Worm (Caenorhabditis elegans) whole organism, L4 larva: ENCODE data around the gene nhr-275.

Experiments
- aha-1 ChIP-seq: fragments of 150-350 bp; peaks from one replicate; lab custom pipeline; 2014; ENCODE audit warnings: missing biosample characterization, missing genetic modification characterization
- ceh-82 ChIP-seq: sonication (generic microtip); optimal IDR thresholded peaks from 2 replicates; lab custom pipeline; 2017; ENCODE audit warnings: missing biosample characterization, missing genetic modification characterization
- fkh-10 ChIP-seq: fragments of 150-350 bp; optimal IDR thresholded peaks from 2 replicates; lab custom pipeline; 2014; ENCODE audit warnings: missing biosample characterization, missing genetic modification reagents, missing genetic modification characterization

- no peak for TF ChIP-seq ceh-82 (tag; lab: Kevin White, UChicago)
- TF ChIP-seq fkh-10: no peak
- TF ChIP-seq aha-1: no peak
Measured at ce11 chrV:2251774-2252173, 15.1 kb downstream of the nhr-275 start.
